Fruit fly (Drosophila melanogaster) whole organism, embryonic: ENCODE results near the gene MsR2.

Experiments used
- C15 ChIP-seq: fragments of 200-800 bp; sonication (Bioruptor generic); IDR thresholded peaks from 3 replicates; pipeline ENCODE4 v1.3.6; 2022; ENCODE audit warnings: missing biosample characterization, missing genetic modification characterization
- CG10147 ChIP-seq: fragments of 200-800 bp; sonication (Bioruptor generic); optimal IDR thresholded peaks from 2 replicates; lab custom pipeline; 2019; ENCODE audit warnings: missing biosample characterization, mild to moderate bottlenecking, missing genetic modification characterization, moderate library complexity
- CG10321 ChIP-seq: fragments of 200-800 bp; sonication (Bioruptor generic); IDR thresholded peaks from 2 replicates; pipeline ENCODE4 v1.3.6; 2022; ENCODE audit warnings: missing biosample characterization, missing genetic modification characterization
- CG10543 ChIP-seq: fragments of 200-800 bp; sonication (Bioruptor generic); optimal IDR thresholded peaks from 3 replicates; lab custom pipeline; 2017; ENCODE audit warnings: missing biosample characterization, mild to moderate bottlenecking, missing genetic modification characterization, moderate library complexity
- CG12391 ChIP-seq: fragments of 200-800 bp; sonication (Bioruptor generic); optimal IDR thresholded peaks from 3 replicates; lab custom pipeline; 2018; ENCODE audit warnings: missing biosample characterization, mild to moderate bottlenecking, missing genetic modification characterization, moderate library complexity
- CG13624 ChIP-seq: fragments of 200-800 bp; sonication (Bioruptor generic); optimal IDR thresholded peaks from 2 replicates; lab custom pipeline; 2016; ENCODE audit warnings: missing biosample characterization, missing genetic modification characterization
- CG14014 ChIP-seq: fragments of 200-800 bp; sonication (Bioruptor generic); IDR thresholded peaks from 2 replicates; pipeline ENCODE4 v1.3.6; 2022; ENCODE audit warnings: missing biosample characterization, missing genetic modification characterization
- CG1603 ChIP-seq: fragments of 200-800 bp; sonication (Bioruptor generic); optimal IDR thresholded peaks from 2 replicates; lab custom pipeline; 2019; ENCODE audit warnings: missing biosample characterization, mild to moderate bottlenecking, missing genetic modification characterization, moderate library complexity
- CG16779 ChIP-seq: fragments of 200-800 bp; sonication (Bioruptor generic); IDR thresholded peaks from 2 replicates; pipeline ENCODE4 v1.3.6; 2022; ENCODE audit warnings: missing biosample characterization, missing genetic modification characterization
- CG17568 ChIP-seq: fragments of 200-800 bp; sonication (Bioruptor generic); optimal IDR thresholded peaks from 2 replicates; lab custom pipeline; 2018; ENCODE audit warnings: missing biosample characterization, mild to moderate bottlenecking, missing genetic modification characterization, moderate library complexity
- CG1792 ChIP-seq: fragments of 200-800 bp; sonication (Bioruptor generic); optimal IDR thresholded peaks from 2 replicates; lab custom pipeline; 2016; ENCODE audit warnings: missing biosample characterization, missing genetic modification characterization
- CG31365 ChIP-seq: fragments of 200-800 bp; sonication (Bioruptor generic); optimal IDR thresholded peaks from 2 replicates; lab custom pipeline; 2018; ENCODE audit warnings: missing biosample characterization, mild to moderate bottlenecking, missing genetic modification characterization
- CG3838 ChIP-seq: fragments of 200-800 bp; sonication (Bioruptor generic); optimal IDR thresholded peaks from 3 replicates; lab custom pipeline; 2016; ENCODE audit warnings: missing biosample characterization, missing genetic modification characterization
- CG3847 ChIP-seq: fragments of 200-800 bp; sonication (Bioruptor generic); IDR thresholded peaks from 2 replicates; pipeline ENCODE4 v1.3.6; 2022; ENCODE audit warnings: missing biosample characterization, missing genetic modification characterization
- CG42726 ChIP-seq: fragments of 200-800 bp; sonication (Bioruptor generic); IDR thresholded peaks from 2 replicates; pipeline ENCODE4 v1.3.6; 2022; ENCODE audit warnings: missing biosample characterization, missing genetic modification characterization; ENCODE audit not compliant: partially characterized antibody
- CG5180 ChIP-seq: fragments of 200-800 bp; sonication (Bioruptor generic); optimal IDR thresholded peaks from 3 replicates; lab custom pipeline; 2017; ENCODE audit warnings: missing biosample characterization, missing genetic modification characterization, mild to moderate bottlenecking, moderate library complexity, missing genetic modification reagents
- CG5245 ChIP-seq: fragments of 200-800 bp; sonication (Bioruptor generic); optimal IDR thresholded peaks from 3 replicates; lab custom pipeline; 2016; ENCODE audit warnings: missing biosample characterization, missing genetic modification characterization
- CG7928 ChIP-seq: fragments of 200-800 bp; sonication (Bioruptor generic); optimal IDR thresholded peaks from 2 replicates; lab custom pipeline; 2017; ENCODE audit warnings: missing biosample characterization, mild to moderate bottlenecking, missing genetic modification characterization
- CG7963 ChIP-seq: fragments of 200-800 bp; sonication (Bioruptor generic); IDR thresholded peaks from 3 replicates; pipeline ENCODE4 v1.3.6; 2022; ENCODE audit warnings: missing biosample characterization, missing genetic modification characterization; ENCODE audit not compliant: partially characterized antibody
- CG8359 ChIP-seq: fragments of 200-800 bp; sonication (Bioruptor generic); optimal IDR thresholded peaks from 2 replicates; lab custom pipeline; 2017; ENCODE audit warnings: missing biosample characterization, mild to moderate bottlenecking, missing genetic modification characterization, borderline replicate concordance
- CG8388 ChIP-seq: fragments of 200-800 bp; sonication (Bioruptor generic); optimal IDR thresholded peaks from 2 replicates; lab custom pipeline; 2019; ENCODE audit warnings: missing biosample characterization, mild to moderate bottlenecking, missing genetic modification characterization, moderate library complexity
- CG9876 ChIP-seq: fragments of 200-800 bp; sonication (Bioruptor generic); optimal IDR thresholded peaks from 2 replicates; lab custom pipeline; 2016; ENCODE audit warnings: missing biosample characterization, missing genetic modification characterization
- HmgD ChIP-seq: fragments of 200-800 bp; sonication (Bioruptor generic); optimal IDR thresholded peaks from 3 replicates; lab custom pipeline; 2016; ENCODE audit warnings: missing biosample characterization, missing genetic modification characterization
- Hr51 ChIP-seq, 2 experiments: fragments of 200-800 bp; sonication (Bioruptor generic); optimal IDR thresholded peaks; 2 replicates in 1 of 2; 3 replicates in 1 of 2; lab custom pipeline; 2016 to 2018; ENCODE audit warnings: missing biosample characterization in 2 of 2, missing genetic modification characterization in 2 of 2, mild to moderate bottlenecking in 1 of 2, moderate library complexity in 1 of 2
- Max ChIP-seq: fragments of 200-800 bp; sonication (Bioruptor generic); optimal IDR thresholded peaks from 2 replicates; lab custom pipeline; 2016; ENCODE audit warnings: missing biosample characterization, mild to moderate bottlenecking, missing genetic modification characterization
- Meics ChIP-seq: fragments of 200-800 bp; sonication (Bioruptor generic); optimal IDR thresholded peaks from 2 replicates; lab custom pipeline; 2017; ENCODE audit warnings: missing biosample characterization, mild to moderate bottlenecking, missing genetic modification characterization
- Myb ChIP-seq: fragments of 200-800 bp; sonication (Bioruptor generic); optimal IDR thresholded peaks from 2 replicates; lab custom pipeline; 2016; ENCODE audit warnings: missing biosample characterization, missing genetic modification characterization
- NfI ChIP-seq: fragments of 200-800 bp; sonication (Bioruptor generic); optimal IDR thresholded peaks from 3 replicates; lab custom pipeline; 2018; ENCODE audit warnings: missing biosample characterization, mild to moderate bottlenecking, missing genetic modification characterization, moderate library complexity
- Ptx1 ChIP-seq: fragments of 200-800 bp; sonication (Bioruptor generic); IDR thresholded peaks from 2 replicates; pipeline ENCODE4 v1.3.6; 2022; ENCODE audit warnings: missing biosample characterization, missing genetic modification characterization
- Trl ChIP-seq, 3 experiments: fragments of >200 bp in 2 of 3; fragments of 200-800 bp in 1 of 3; sonication (Bioruptor generic) in 1 of 3; optimal IDR thresholded peaks; 2 replicates in 1 of 3; 3 replicates in 2 of 3; lab custom pipeline; 2016 to 2017; ENCODE audit warnings: missing biosample characterization in 1 of 3, missing genetic modification characterization in 1 of 3
- bsh ChIP-seq, 2 experiments: fragments of 200-800 bp; sonication (Bioruptor generic); optimal IDR thresholded peaks; 2 replicates each; lab custom pipeline; 2017 to 2018; ENCODE audit warnings: mild to moderate bottlenecking in 2 of 2, missing biosample characterization in 2 of 2, missing genetic modification characterization in 2 of 2, moderate library complexity in 1 of 2
- chif ChIP-seq, 2 experiments: fragments of 200-800 bp; sonication (Bioruptor generic); optimal IDR thresholded peaks; 3 replicates each; lab custom pipeline; 2016; ENCODE audit warnings: missing biosample characterization in 2 of 2, missing genetic modification characterization in 2 of 2
- da ChIP-seq: fragments of 200-800 bp; sonication (Bioruptor generic); optimal IDR thresholded peaks from 2 replicates; lab custom pipeline; 2016; ENCODE audit warnings: missing biosample characterization, missing genetic modification characterization
- danr ChIP-seq: fragments of 200-800 bp; sonication (Bioruptor generic); IDR thresholded peaks from 2 replicates; pipeline ENCODE4 v1.3.6; 2022; ENCODE audit warnings: missing biosample characterization, missing genetic modification characterization
- dm ChIP-seq: fragments of 200-800 bp; sonication (Bioruptor generic); optimal IDR thresholded peaks from 3 replicates; lab custom pipeline; 2016; ENCODE audit warnings: missing biosample characterization, missing genetic modification characterization
- dmrt99B ChIP-seq: fragments of 200-800 bp; sonication (Bioruptor generic); optimal IDR thresholded peaks from 2 replicates; lab custom pipeline; 2018; ENCODE audit warnings: missing biosample characterization, mild to moderate bottlenecking, missing genetic modification characterization, moderate library complexity
- dpn ChIP-seq, 2 experiments: fragments of 200-800 bp; sonication (Bioruptor generic); optimal IDR thresholded peaks; 3 replicates each; lab custom pipeline; 2016; ENCODE audit warnings: missing biosample characterization in 2 of 2, missing genetic modification characterization in 2 of 2
- h ChIP-seq: fragments of >200 bp; optimal IDR thresholded peaks from 2 replicates; lab custom pipeline; 2017
- p53 ChIP-seq: fragments of 200-800 bp; sonication (Bioruptor generic); optimal IDR thresholded peaks from 2 replicates; lab custom pipeline; 2016; ENCODE audit warnings: missing biosample characterization, missing genetic modification characterization
- pnt ChIP-seq: fragments of 200-800 bp; sonication (Bioruptor generic); optimal IDR thresholded peaks from 3 replicates; lab custom pipeline; 2016; ENCODE audit warnings: missing biosample characterization, missing genetic modification characterization
- salm ChIP-seq: fragments of 200-800 bp; sonication (Bioruptor generic); optimal IDR thresholded peaks from 2 replicates; lab custom pipeline; 2018; ENCODE audit warnings: missing biosample characterization, mild to moderate bottlenecking, missing genetic modification characterization
- shn ChIP-seq: fragments of 200-800 bp; sonication (Bioruptor generic); optimal IDR thresholded peaks from 3 replicates; lab custom pipeline; 2016; ENCODE audit warnings: missing biosample characterization, missing genetic modification characterization
- slou ChIP-seq: fragments of 200-800 bp; sonication (Bioruptor generic); optimal IDR thresholded peaks from 3 replicates; lab custom pipeline; 2016; ENCODE audit warnings: missing biosample characterization, missing genetic modification characterization
- unc-4 ChIP-seq: fragments of 200-800 bp; sonication (Bioruptor generic); IDR thresholded peaks from 2 replicates; pipeline ENCODE4 v1.3.6; 2022; ENCODE audit warnings: missing biosample characterization, missing genetic modification characterization; ENCODE audit not compliant: partially characterized antibody
- vfl ChIP-seq: fragments of 200-800 bp; sonication (Bioruptor generic); optimal IDR thresholded peaks from 2 replicates; lab custom pipeline; 2016; ENCODE audit warnings: missing biosample characterization, missing genetic modification characterization
- wek ChIP-seq: fragments of 200-800 bp; sonication (Bioruptor generic); optimal IDR thresholded peaks from 3 replicates; lab custom pipeline; 2018; ENCODE audit warnings: missing biosample characterization, mild to moderate bottlenecking, missing genetic modification characterization, moderate library complexity

Gene MsR2

dm6 chr3L:2262515-2262944 is 20.2 kb upstream of the MsR2 start, which contains the start of the genes oxt and CG13807 (continued):
- peak; percentile 77 for TF ChIP-seq CG16779 (GFP tag; lab: Robert Waterston, UW)
- peak; percentile 85 for TF ChIP-seq Meics (GFP tag; lab: Kevin White, UChicago)
- TF ChIP-seq pnt (GFP tag; lab: Kevin White, UChicago) = peak; percentile 58
- peak; percentile 67 to 89 for TF ChIP-seq Hr51 (GFP tag; optimal IDR thresholded peaks at IDR 0.05; lab: Kevin White, UChicago)
- TF ChIP-seq slou (GFP tag; lab: Kevin White, UChicago) = peak; percentile 42
- peak; percentile 61 for TF ChIP-seq wek
- TF ChIP-seq CG3847 (GFP tag; lab: Robert Waterston, UW) = peak; percentile 83
- peak; percentile 70 for TF ChIP-seq salm (tag; lab: Kevin White, UChicago)
- TF ChIP-seq p53 = no peak
- peak; percentile 85 for TF ChIP-seq dmrt99B (tag; lab: Kevin White, UChicago)
- peak; percentile 51 to 66 for TF ChIP-seq chif (GFP tag; optimal IDR thresholded peaks at IDR 0.05; lab: Kevin White, UChicago)
- TF ChIP-seq CG14014 (GFP tag; lab: Robert Waterston, UW) = peak; percentile 87
- TF ChIP-seq dm (GFP tag; lab: Kevin White, UChicago) = no peak
- peak; percentile 36 for TF ChIP-seq CG31365 (tag; lab: Kevin White, UChicago)
- peak; percentile 72 for TF ChIP-seq vfl
- TF ChIP-seq Myb = peak; percentile 1
- TF ChIP-seq da (GFP tag; lab: Kevin White, UChicago) = peak; percentile 30
- peak; percentile 80 for TF ChIP-seq CG5245 (GFP tag; lab: Kevin White, UChicago)
- no peak for TF ChIP-seq CG9876 (GFP tag; lab: Kevin White, UChicago)
- TF ChIP-seq CG10543 (GFP tag; lab: Kevin White, UChicago) = peak; percentile 90
- no peak for TF ChIP-seq CG42726 (GFP tag; lab: Robert Waterston, UW)
- no peak for TF ChIP-seq h
- no peak for TF ChIP-seq CG3838 (GFP tag; lab: Kevin White, UChicago)
- no peak for TF ChIP-seq shn
- peak; percentile 92 for TF ChIP-seq Ptx1 (GFP tag; lab: Robert Waterston, UW)
- TF ChIP-seq danr = peak; percentile 49
- TF ChIP-seq CG8388 = peak; percentile 83
- peak; percentile 74; the same call in 2 of the 3 replicates for TF ChIP-seq C15 (GFP tag; lab: Robert Waterston, UW)
- TF ChIP-seq CG8359 = peak; percentile 44
- peak; percentile 88 for TF ChIP-seq Max (GFP tag; lab: Kevin White, UChicago)
- TF ChIP-seq CG17568 (GFP tag; lab: Kevin White, UChicago) = no peak
- peak; percentile 66 to 93 for TF ChIP-seq dpn (GFP tag; optimal IDR thresholded peaks at IDR 0.05; lab: Kevin White, UChicago)
- peak; percentile 89 for TF ChIP-seq CG1603
- no peak for TF ChIP-seq Trl (optimal IDR thresholded peaks at IDR 0.05; lab: Kevin White, UChicago)
- TF ChIP-seq Trl (GFP tag; optimal IDR thresholded peaks at IDR 0.05; lab: Kevin White, UChicago) = peak; percentile 58
- peak; percentile 60 for TF ChIP-seq CG13624 (GFP tag; lab: Kevin White, UChicago)
- no peak for TF ChIP-seq CG1792
- peak; percentile 36; the same call in 1 of the 2 replicates for TF ChIP-seq unc-4 (GFP tag; lab: Robert Waterston, UW)
- peak; percentile 92 for TF ChIP-seq NfI (GFP tag; lab: Kevin White, UChicago)
- TF ChIP-seq CG7963 (GFP tag; lab: Robert Waterston, UW) = no peak
- peak in 1 of 2 experiments; percentile 89 for TF ChIP-seq bsh (GFP tag; optimal IDR thresholded peaks at IDR 0.05; lab: Kevin White, UChicago)
- peak; percentile 91 for TF ChIP-seq CG12391 (tag; lab: Kevin White, UChicago)
- peak; percentile 50 for TF ChIP-seq CG7928 (GFP tag; lab: Kevin White, UChicago)
- peak; percentile 47; the same call in 1 of the 2 replicates for TF ChIP-seq CG10321 (GFP tag; lab: Robert Waterston, UW)
- TF ChIP-seq CG10147 (GFP tag; lab: Kevin White, UChicago) = peak; percentile 80
- TF ChIP-seq CG5180 (GFP tag; lab: Kevin White, UChicago) = peak; percentile 26
- no peak for TF ChIP-seq HmgD (GFP tag; lab: Kevin White, UChicago)
